Worm (Caenorhabditis elegans): ENCODE measurements around the gene nhl-3.

nhl-3 gene

DNA sequence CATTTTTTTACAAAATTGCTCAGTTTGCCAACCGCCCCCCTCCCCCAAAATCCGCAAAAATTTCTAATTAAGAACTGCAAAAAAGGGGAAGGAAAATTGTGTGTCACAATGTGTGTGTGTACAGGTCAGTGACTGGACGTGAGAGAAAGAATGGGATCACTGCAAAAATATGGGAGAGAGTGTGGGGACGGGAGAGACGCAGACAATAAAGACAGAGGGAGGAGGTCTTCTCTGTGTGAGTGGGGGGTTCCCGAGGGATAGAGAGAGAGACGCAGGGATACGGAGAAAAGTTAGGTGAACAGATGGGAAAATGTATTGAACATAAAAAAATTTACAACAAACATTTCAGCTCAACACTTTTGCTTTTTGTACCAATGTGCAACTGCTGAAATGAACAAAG, 24.0 kb upstream of the nhl-3 start (continued):
- TF ChIP-seq nhr-76 (tag; optimal IDR thresholded peaks at IDR 0.05), result no peak
- TF ChIP-seq aly-2 (tag; optimal IDR thresholded peaks at IDR 0.05), result no peak
- TF ChIP-seq tlp-1 (tag; optimal IDR thresholded peaks at IDR 0.05), result no peak
- no peak for TF ChIP-seq skn-1 (tag; optimal IDR thresholded peaks at IDR 0.05)
- TF ChIP-seq pqm-1 (tag; optimal IDR thresholded peaks at IDR 0.05), result no peak
- no peak for TF ChIP-seq hlh-17 (GFP tag; optimal IDR thresholded peaks at IDR 0.05; ENCODE audit: borderline replicate concordance)
- TF ChIP-seq mef-2 (tag; optimal IDR thresholded peaks at IDR 0.05), result no peak
- peak; percentile 89 for TF ChIP-seq nhr-85 (tag)
- no peak for TF ChIP-seq lin-13 (GFP tag; optimal IDR thresholded peaks at IDR 0.05)
- no peak for TF ChIP-seq pax-3 (tag; optimal IDR thresholded peaks at IDR 0.05)
- peak; percentile 43 for TF ChIP-seq tbx-2 (tag; optimal IDR thresholded peaks at IDR 0.05)
- no peak for TF ChIP-seq efl-3 (GFP tag; optimal IDR thresholded peaks at IDR 0.05)
- no peak for TF ChIP-seq zip-4 (GFP tag; optimal IDR thresholded peaks at IDR 0.05)
- TF ChIP-seq efl-1 (optimal IDR thresholded peaks at IDR 0.05), result peak; percentile 63 to 68
- TF ChIP-seq efl-1 (GFP tag; optimal IDR thresholded peaks at IDR 0.05 in 1 of 2), result peak; percentile 31 to 90

DNA sequence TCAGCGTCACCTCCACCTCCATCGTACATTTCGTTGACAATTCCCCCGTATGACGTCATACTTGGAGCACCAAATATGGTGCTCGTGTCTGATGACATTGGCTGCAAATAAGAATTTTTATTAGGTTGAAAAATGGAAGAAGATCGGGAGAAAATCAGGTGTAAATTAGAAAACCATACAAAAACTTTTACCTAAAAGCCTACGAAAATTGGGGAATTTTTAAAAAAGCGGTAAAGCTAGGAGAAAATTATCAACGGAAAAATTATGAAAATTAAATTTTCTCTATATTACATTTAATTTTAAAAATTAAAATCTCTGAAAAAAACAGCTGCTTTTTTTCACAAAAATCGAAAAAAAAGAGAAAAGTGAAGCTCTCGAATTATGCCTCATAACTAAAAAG, 22.5 kb upstream of the nhl-3 start, which contains the start of gene T04B8.5:
T04B8.5 (minus strand) TSS at position 101 of the 400 bp plus-strand sequence.
- TF ChIP-seq fkh-8 (tag; optimal IDR thresholded peaks at IDR 0.05), result no peak

DNA sequence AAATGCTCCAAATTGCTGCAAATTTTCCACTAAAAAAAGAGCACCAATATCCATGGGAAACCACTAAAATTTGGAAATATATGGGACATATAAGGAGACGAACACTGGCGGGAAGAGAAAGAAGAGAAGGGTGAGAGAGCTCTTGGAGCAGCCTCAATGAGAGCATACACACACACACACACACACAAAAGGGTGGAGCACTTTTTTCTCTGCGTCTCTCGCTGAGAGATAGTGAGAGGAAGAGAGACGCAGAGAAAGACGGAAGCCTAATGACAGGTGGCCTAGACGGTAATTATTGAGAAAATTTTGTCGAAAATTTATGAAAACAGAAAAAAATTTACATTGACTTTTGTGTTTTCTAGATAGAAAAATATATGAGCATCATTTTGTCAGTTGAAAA, 20.6 kb upstream of the nhl-3 start:
- TF ChIP-seq lin-35 (GFP tag; optimal IDR thresholded peaks at IDR 0.05) (peak in 1 of 2 experiments; percentile 35), efl-1 (optimal IDR thresholded peaks at IDR 0.05) (peak; percentile 64 to 80), efl-1 (GFP tag; optimal IDR thresholded peaks at IDR 0.05 in 1 of 2) (peak; percentile 22 to 87), lsy-2 (tag; optimal IDR thresholded peaks at IDR 0.05) (peak in 1 of 2 experiments; percentile 8), nhr-84 (tag; optimal IDR thresholded peaks at IDR 0.05) (no peak), ceh-82 (tag; optimal IDR thresholded peaks at IDR 0.05) (peak in 1 of 3 experiments; percentile 28), xbp-1 (tag; optimal IDR thresholded peaks at IDR 0.05) (peak; percentile 28), nhr-71 (tag; optimal IDR thresholded peaks at IDR 0.05) (no peak), ceh-63 (GFP tag; optimal IDR thresholded peaks at IDR 0.05) (no peak), lin-14 (GFP tag; optimal IDR thresholded peaks at IDR 0.05) (peak; percentile 66), dsc-1 (tag; optimal IDR thresholded peaks at IDR 0.05) (no peak), skn-1 (tag; optimal IDR thresholded peaks at IDR 0.05) (peak; percentile 16), nhr-85 (tag) (no peak), rnt-1 (tag; optimal IDR thresholded peaks at IDR 0.05) (peak; percentile 54), lin-13 (GFP tag; optimal IDR thresholded peaks at IDR 0.05) (peak; percentile 2), ets-5 (GFP tag; IDR thresholded peaks at IDR 0.05) (no peak), swsn-7 (tag; optimal IDR thresholded peaks at IDR 0.05) (peak; percentile 9), F16B12.6 (tag; optimal IDR thresholded peaks at IDR 0.05) (peak; percentile 6), ztf-4 (tag; optimal IDR thresholded peaks at IDR 0.05) (no peak), fkh-8 (tag; optimal IDR thresholded peaks at IDR 0.05) (peak; percentile 13), dpl-1 (GFP tag; optimal IDR thresholded peaks at IDR 0.05) (peak in 1 of 3 experiments; percentile 8), isw-1 (GFP tag; IDR thresholded peaks at IDR 0.05) (no peak)

DNA sequence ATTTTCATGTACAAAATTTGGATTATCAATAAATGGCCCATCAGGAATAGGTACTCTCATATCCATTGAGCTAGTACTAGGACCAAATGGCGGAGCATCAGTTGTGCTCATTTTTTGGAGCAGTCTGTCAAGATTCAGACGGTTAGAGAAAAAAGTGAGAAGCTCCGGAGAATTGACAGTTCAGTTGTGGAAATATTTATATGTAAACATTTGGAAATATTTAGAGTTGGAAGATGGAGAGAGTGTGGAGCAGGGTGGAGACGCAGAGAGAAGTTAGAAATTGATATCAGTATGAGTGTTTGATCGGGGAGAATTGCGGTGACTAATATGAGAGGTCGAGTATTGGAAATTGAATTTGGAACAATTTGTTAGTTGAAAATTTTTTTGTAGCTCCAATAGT, 19.2 kb upstream of the nhl-3 start:
- TF ChIP-seq elt-2 (tag; optimal IDR thresholded peaks at IDR 0.05) (peak; percentile 15), fkh-10 (GFP tag; optimal IDR thresholded peaks at IDR 0.05) (no peak), zag-1 (tag; optimal IDR thresholded peaks at IDR 0.05) (no peak), lin-35 (GFP tag; optimal IDR thresholded peaks at IDR 0.05) (peak in 1 of 2 experiments; percentile 18)

DNA sequence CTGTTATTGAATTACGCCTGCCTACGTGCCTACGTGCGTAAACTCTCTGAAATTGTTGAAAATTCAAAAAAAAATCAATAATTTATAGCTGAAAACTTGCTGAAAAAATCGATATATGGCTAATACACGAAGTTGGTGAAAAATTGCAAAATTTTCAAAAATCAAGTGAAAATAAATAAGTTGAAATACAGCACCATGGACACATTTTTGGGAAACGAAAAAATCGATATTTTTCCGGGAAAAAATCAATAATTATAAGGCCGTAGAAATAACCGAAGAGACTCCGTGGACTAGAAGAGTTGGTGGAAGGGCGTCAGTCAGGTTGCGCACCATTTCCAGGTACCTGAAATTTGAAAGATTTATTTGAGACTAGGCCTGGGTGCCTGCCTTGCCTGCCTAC, 12.8 kb upstream of the nhl-3 start:
- TF ChIP-seq pag-3 (tag; optimal IDR thresholded peaks at IDR 0.05; ENCODE audit: borderline replicate concordance, insufficient read depth) (no peak), egl-27 (tag; optimal IDR thresholded peaks at IDR 0.05) (no peak), vab-15 (tag; optimal IDR thresholded peaks at IDR 0.05) (no peak), ztf-11 (tag; optimal IDR thresholded peaks at IDR 0.05) (no peak), ceh-8 (GFP tag; optimal IDR thresholded peaks at IDR 0.05) (no peak), unc-30 (tag; optimal IDR thresholded peaks at IDR 0.05) (no peak), skn-1 (tag; optimal IDR thresholded peaks at IDR 0.05) (no peak), unc-62 (GFP tag; optimal IDR thresholded peaks at IDR 0.05) (no peak), aha-1 (tag; optimal IDR thresholded peaks at IDR 0.05) (no peak), ets-5 (GFP tag; IDR thresholded peaks at IDR 0.05) (no peak), alr-1 (tag; optimal IDR thresholded peaks at IDR 0.05; ENCODE audit: borderline replicate concordance) (no peak)
